Worm (Caenorhabditis elegans) whole organism, L4/young adult: ENCODE measurements around the gene F42G4.6.

ENCODE experiments used
- W03F9.2 ChIP-seq: fragments of 150-350 bp; optimal IDR thresholded peaks from 2 replicates; lab custom pipeline; 2014; ENCODE audit warnings: missing biosample characterization, missing genetic modification characterization
- dao-5 ChIP-seq: sonication (generic microtip); optimal IDR thresholded peaks from 2 replicates; lab custom pipeline; 2016; ENCODE audit warnings: missing genotype, missing genetic modification characterization, moderate library complexity, missing compliant biosample characterization
- him-1 ChIP-seq: sonication (generic microtip); optimal IDR thresholded peaks from 2 replicates; lab custom pipeline; 2016; ENCODE audit warnings: missing genotype, missing genetic modification reagents, missing genetic modification characterization, missing compliant biosample characterization

DNA sequence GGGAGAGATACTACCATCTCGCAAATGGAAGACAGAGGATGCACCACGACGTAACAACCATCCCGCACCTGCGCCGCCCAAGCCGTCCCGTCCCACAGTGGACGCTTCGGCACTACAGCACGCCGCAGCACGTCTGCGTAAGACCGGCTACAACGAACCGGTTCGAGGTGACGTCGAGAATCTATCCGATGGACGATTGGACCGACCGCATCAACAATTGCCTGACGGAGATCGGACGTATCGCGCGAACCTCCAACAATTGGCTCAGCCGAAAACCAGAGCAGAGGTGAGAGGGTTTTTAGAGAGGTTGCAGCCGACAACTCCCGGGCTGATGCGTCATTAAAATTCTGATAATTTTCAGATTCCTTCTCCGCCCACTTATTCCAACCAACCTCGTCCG lies 20.0 kb upstream of the F42G4.6 start:
- no peak for TF ChIP-seq him-1 (tag; lab: Kevin White, UChicago)
- TF ChIP-seq W03F9.2, result no peak
- no peak for TF ChIP-seq dao-5
